Worm (Caenorhabditis elegans) whole organism, L3 larva: Measurements from ENCODE around the gene sri-66.

ENCODE experiments used
- daf-12 ChIP-seq: fragments of 150-350 bp; optimal IDR thresholded peaks from 2 replicates; lab custom pipeline; 2014; ENCODE audit warnings: missing biosample characterization, missing genetic modification reagents, missing genetic modification characterization
- elt-2 ChIP-seq: sonication (generic microtip); optimal IDR thresholded peaks from 2 replicates; lab custom pipeline; 2016; ENCODE audit warnings: missing genetic modification reagents, mild to moderate bottlenecking, missing genetic modification characterization, missing compliant biosample characterization
- lin-15B ChIP-seq: fragments of 150-350 bp; optimal IDR thresholded peaks from 2 replicates; lab custom pipeline; 2014; ENCODE audit warnings: missing biosample characterization, missing genetic modification characterization
- nhr-28 ChIP-seq: fragments of 150-350 bp; optimal IDR thresholded peaks from 2 replicates; lab custom pipeline; 2014; ENCODE audit warnings: missing biosample characterization, missing genetic modification characterization
- nhr-77 ChIP-seq: fragments of 150-350 bp; optimal IDR thresholded peaks from 2 replicates; lab custom pipeline; 2014; ENCODE audit warnings: missing biosample characterization, missing genetic modification characterization
- pha-4 ChIP-seq: fragments of 150-350 bp; optimal IDR thresholded peaks from 2 replicates; lab custom pipeline; 2014; ENCODE audit warnings: missing biosample characterization, missing genetic modification reagents, missing genetic modification characterization
- tbx-2 ChIP-seq: sonication (generic microtip); optimal IDR thresholded peaks from 2 replicates; lab custom pipeline; 2016; ENCODE audit warnings: mild to moderate bottlenecking, missing genetic modification characterization, missing compliant biosample characterization
- zag-1 ChIP-seq: fragments of 150-350 bp; optimal IDR thresholded peaks from 2 replicates; lab custom pipeline; 2014; ENCODE audit warnings: missing biosample characterization, missing genetic modification characterization
- ztf-4 ChIP-seq: fragments of 150-350 bp; optimal IDR thresholded peaks from 2 replicates; lab custom pipeline; 2014; ENCODE audit warnings: missing biosample characterization, missing genetic modification characterization

ce11 chrV:17035850-17036249 lies 24.2 kb upstream of the sri-66 start, which contains the start of gene srz-94:
- TF ChIP-seq nhr-28 (tag; lab: Kevin White, UChicago) (no peak), nhr-77 (tag; lab: Kevin White, UChicago) (no peak), ztf-4 (tag; lab: Kevin White, UChicago) (no peak), pha-4 (no peak), elt-2 (tag; lab: Kevin White, UChicago) (no peak), zag-1 (tag; lab: Kevin White, UChicago) (no peak), tbx-2 (tag; lab: Kevin White, UChicago) (no peak), lin-15B (no peak), daf-12 (no peak)
